Fruit fly (Drosophila melanogaster): ENCODE data around the gene CG31816.

The CG31816 gene

dm6 chr2L:16587654-16588348 lies 45.5 kb downstream of the CG31816 start (continued):
- TF ChIP-seq CG6276 (GFP tag; optimal IDR thresholded peaks at IDR 0.05) (peak; percentile 58), acj6 (GFP tag; optimal IDR thresholded peaks at IDR 0.05) (peak; percentile 4), eg (GFP tag; IDR thresholded peaks at IDR 0.05) (peak; percentile 77), Sox14 (GFP tag; optimal IDR thresholded peaks at IDR 0.05) (peak; percentile 37), Sox102F (GFP tag; optimal IDR thresholded peaks at IDR 0.05) (peak; percentile 68), dsx (GFP tag; optimal IDR thresholded peaks at IDR 0.05; ENCODE audit: poor library complexity, severe bottlenecking) (peak; percentile 34), CG11762 (GFP tag; optimal IDR thresholded peaks at IDR 0.05; ENCODE audit: insufficient read depth) (peak; percentile 18), Sox15 (GFP tag; optimal IDR thresholded peaks at IDR 0.05) (no peak), Hr39 (GFP tag; optimal IDR thresholded peaks at IDR 0.05) (no peak)

- no peak for TF ChIP-seq vri (GFP tag; optimal IDR thresholded peaks at IDR 0.05)
- TF ChIP-seq lz (GFP tag; optimal IDR thresholded peaks at IDR 0.05) = no peak
- peak; percentile 19 for TF ChIP-seq dsx (GFP tag; optimal IDR thresholded peaks at IDR 0.05; ENCODE audit: poor library complexity, severe bottlenecking)
- TF ChIP-seq CG3919 (GFP tag; optimal IDR thresholded peaks at IDR 0.05) = no peak
- no peak for TF ChIP-seq CG34406 (GFP tag; optimal IDR thresholded peaks at IDR 0.05)
- TF ChIP-seq CG9139 (GFP tag; optimal IDR thresholded peaks at IDR 0.05) = no peak
- TF ChIP-seq CG6163 (GFP tag; IDR thresholded peaks at IDR 0.05) = peak; percentile 67; the same call in 2 of the 3 replicates
- no peak for TF ChIP-seq svp (GFP tag)
- no peak for TF ChIP-seq acj6 (GFP tag; optimal IDR thresholded peaks at IDR 0.05)
- no peak for TF ChIP-seq CG8632 (GFP tag; optimal IDR thresholded peaks at IDR 0.05)
- no peak for TF ChIP-seq Sox15 (GFP tag; optimal IDR thresholded peaks at IDR 0.05)
- TF ChIP-seq Gug (GFP tag; IDR thresholded peaks at IDR 0.05) = no peak; the same call in 1 of the 2 replicates
- TF ChIP-seq CG3032 (tag; optimal IDR thresholded peaks at IDR 0.05) = no peak
- TF ChIP-seq Ets21C (GFP tag; optimal IDR thresholded peaks at IDR 0.05) = no peak
- no peak for TF ChIP-seq fd59A (GFP tag; optimal IDR thresholded peaks at IDR 0.05)
- TF ChIP-seq CG11294 (GFP tag; IDR thresholded peaks at IDR 0.05) = 0 out of 2 replicates have a peak, but pooled peaks have one; percentile 18
- TF ChIP-seq CG31627 (GFP tag; optimal IDR thresholded peaks at IDR 0.05) = no peak
- peak; percentile 34 for TF ChIP-seq Hr4 (GFP tag; optimal IDR thresholded peaks at IDR 0.05)
- no peak for TF ChIP-seq Eip93F (GFP tag; optimal IDR thresholded peaks at IDR 0.05)
- TF ChIP-seq Blimp-1 (GFP tag; optimal IDR thresholded peaks at IDR 0.05) = no peak
- peak; percentile 69 for TF ChIP-seq CG8119 (GFP tag; IDR thresholded peaks at IDR 0.05)
- TF ChIP-seq ss (GFP tag; optimal IDR thresholded peaks at IDR 0.05) = peak; percentile 24 to 45
- TF ChIP-seq CG16779 (tag; optimal IDR thresholded peaks at IDR 0.05) = peak; percentile 45
- TF ChIP-seq Eip75B (GFP tag; optimal IDR thresholded peaks at IDR 0.05) = no peak
- no peak for TF ChIP-seq esn (GFP tag; optimal IDR thresholded peaks at IDR 0.05)
- TF ChIP-seq Hr38 (GFP tag; optimal IDR thresholded peaks at IDR 0.05) = no peak
- TF ChIP-seq CG6808 (GFP tag; optimal IDR thresholded peaks at IDR 0.05) = no peak
- no peak for TF ChIP-seq CG6854 (GFP tag; optimal IDR thresholded peaks at IDR 0.05)
- TF ChIP-seq topi (GFP tag; optimal IDR thresholded peaks at IDR 0.05) = no peak
- no peak for TF ChIP-seq cyc (GFP tag; optimal IDR thresholded peaks at IDR 0.05)
- TF ChIP-seq Hr39 (GFP tag; optimal IDR thresholded peaks at IDR 0.05) = no peak
- no peak for TF ChIP-seq fd85E (GFP tag; optimal IDR thresholded peaks at IDR 0.05)
- TF ChIP-seq CG6276 (GFP tag; optimal IDR thresholded peaks at IDR 0.05) = peak; percentile 51
- no peak for TF ChIP-seq Met (GFP tag; optimal IDR thresholded peaks at IDR 0.05)
- peak; percentile 69 for TF ChIP-seq fkh (GFP tag; optimal IDR thresholded peaks at IDR 0.05)
- no peak for TF ChIP-seq CG4318 (GFP tag; optimal IDR thresholded peaks at IDR 0.05)
- no peak for TF ChIP-seq CG11902 (GFP tag; optimal IDR thresholded peaks at IDR 0.05)
- peak; percentile 18 for TF ChIP-seq achi (GFP tag; optimal IDR thresholded peaks at IDR 0.05)
- no peak for TF ChIP-seq OdsH (GFP tag; optimal IDR thresholded peaks at IDR 0.05)
- TF ChIP-seq CG32006 (GFP tag; optimal IDR thresholded peaks at IDR 0.05) = no peak
- no peak for TF ChIP-seq spab (GFP tag; optimal IDR thresholded peaks at IDR 0.05)
- no peak for TF ChIP-seq CG7368 (GFP tag; optimal IDR thresholded peaks at IDR 0.05)
- peak in 1 of 2 experiments; percentile 68 for TF ChIP-seq salr (GFP tag; optimal IDR thresholded peaks at IDR 0.05)
- TF ChIP-seq Sox14 (GFP tag; optimal IDR thresholded peaks at IDR 0.05) = peak; percentile 29
- no peak for TF ChIP-seq Sox102F (GFP tag; optimal IDR thresholded peaks at IDR 0.05)
- TF ChIP-seq CG15336 (GFP tag; IDR thresholded peaks at IDR 0.05) = peak; percentile 68
Measured at dm6 chr2L:16588691-16589102, 46.4 kb downstream of the CG31816 start.
